Fruit fly (Drosophila melanogaster): ENCODE measurements around the gene CG5592.

DNA sequence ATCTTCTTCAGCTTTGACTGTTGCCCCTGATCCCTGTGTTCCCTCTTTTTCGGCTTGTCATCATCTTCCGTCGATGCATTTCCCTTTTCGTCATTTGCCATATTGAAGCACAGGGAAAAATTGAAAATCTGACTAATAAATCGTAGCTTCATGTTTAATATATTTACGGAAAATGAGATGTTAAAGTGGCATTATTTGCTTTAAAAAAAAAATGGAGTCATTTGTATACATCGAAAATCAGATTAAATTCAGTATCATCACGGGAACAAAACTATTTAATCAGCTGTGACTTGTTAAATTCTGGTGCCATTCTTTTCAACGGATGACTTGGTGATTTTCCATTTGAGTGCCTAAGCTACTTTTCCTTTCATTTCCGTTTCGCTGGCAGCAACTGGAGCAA is 9.2 kb downstream of the CG5592 start, which contains the start of gene CG10486:
- no peak for TF ChIP-seq CG8478 (optimal IDR thresholded peaks at IDR 0.05)
- no peak for TF ChIP-seq usp (GFP tag; optimal IDR thresholded peaks at IDR 0.05)
